Worm (Caenorhabditis elegans) whole organism, L3 larva: Measurements from ENCODE around the gene F08A7.1.

ENCODE experiments used
- daf-12 ChIP-seq: fragments of 150-350 bp; optimal IDR thresholded peaks from 2 replicates; lab custom pipeline; 2014; ENCODE audit warnings: missing biosample characterization, missing genetic modification reagents, missing genetic modification characterization
- mdl-1 ChIP-seq: fragments of 150-350 bp; optimal IDR thresholded peaks from 2 replicates; lab custom pipeline; 2014; ENCODE audit warnings: missing biosample characterization, missing genetic modification characterization
- nfya-1 ChIP-seq: sonication (generic microtip); optimal IDR thresholded peaks from 2 replicates; lab custom pipeline; 2017; ENCODE audit warnings: missing genetic modification characterization, mild to moderate bottlenecking, missing compliant biosample characterization, antibody characterized with exemption, moderate library complexity; ENCODE audit not compliant: insufficient read depth
- nhr-23 ChIP-seq: fragments of 150-350 bp; optimal IDR thresholded peaks from 2 replicates; lab custom pipeline; 2014; ENCODE audit warnings: missing biosample characterization, missing genetic modification reagents, missing genetic modification characterization
- nhr-28 ChIP-seq: fragments of 150-350 bp; optimal IDR thresholded peaks from 2 replicates; lab custom pipeline; 2014; ENCODE audit warnings: missing biosample characterization, missing genetic modification characterization

DNA sequence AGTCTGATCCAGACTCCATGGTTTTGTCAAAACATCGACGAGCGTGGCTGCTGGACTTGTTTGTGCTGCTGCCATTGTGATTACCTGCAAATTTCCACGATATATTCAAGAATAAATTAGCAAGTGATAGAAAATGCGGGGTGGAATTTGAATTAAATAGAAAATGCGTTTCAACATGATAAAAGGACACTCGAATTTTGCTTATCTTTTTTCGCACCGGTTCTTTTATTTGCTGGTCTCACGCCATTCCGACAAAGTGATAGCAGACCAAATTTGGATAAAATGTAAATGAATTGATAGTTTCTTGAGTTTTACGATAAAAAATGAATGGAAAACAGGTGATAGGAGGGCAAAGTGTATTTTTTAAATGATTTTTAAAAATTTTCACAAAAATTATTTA, 26.9 kb downstream of the F08A7.1 start, which contains the start of gene elo-2:
- TF ChIP-seq nhr-28 (tag; lab: Kevin White, UChicago) (no peak), daf-12 (tag; lab: Kevin White, UChicago) (no peak), mdl-1 (tag; lab: Kevin White, UChicago) (no peak), nhr-23 (tag; lab: Kevin White, UChicago) (no peak), nfya-1 (tag; lab: Kevin White, UChicago) (no peak)
